Worm (Caenorhabditis elegans): ENCODE measurements around the gene psr-1.

Gene psr-1

ce11 chrIV:4660151-4661041 lies 7.3 kb downstream of the psr-1 start, which contains the start of the genes F29B9.11 and jmjd-1.2 (continued):
- TF ChIP-seq lin-39 (tag; optimal IDR thresholded peaks at IDR 0.05), result peak; percentile 73
- peak; percentile 98 for TF ChIP-seq nhr-85 (tag)
- TF ChIP-seq isw-1 (GFP tag; IDR thresholded peaks at IDR 0.05), result peak; percentile 93
- TF ChIP-seq aly-2 (tag; optimal IDR thresholded peaks at IDR 0.05), result peak; percentile 76
- peak; percentile 96 for TF ChIP-seq nhr-47 (tag; optimal IDR thresholded peaks at IDR 0.05)
- no peak for TF ChIP-seq nhr-12 (tag; optimal IDR thresholded peaks at IDR 0.05)
- TF ChIP-seq aha-1 (tag; optimal IDR thresholded peaks at IDR 0.05), result peak; percentile 89
- no peak for TF ChIP-seq tlp-1 (tag; optimal IDR thresholded peaks at IDR 0.05)
- peak; percentile 74 for TF ChIP-seq grh-1 (GFP tag; IDR thresholded peaks at IDR 0.05)
- TF ChIP-seq elt-2 (tag; optimal IDR thresholded peaks at IDR 0.05), result peak; percentile 82
- TF ChIP-seq pax-3 (tag; optimal IDR thresholded peaks at IDR 0.05), result peak; percentile 98
- peak; percentile 29 for TF ChIP-seq F16B12.6 (tag; optimal IDR thresholded peaks at IDR 0.05)
- TF ChIP-seq skn-1 (tag; optimal IDR thresholded peaks at IDR 0.05), result peak; percentile 79
- peak; percentile 94 for TF ChIP-seq unc-86 (tag; optimal IDR thresholded peaks at IDR 0.05)
- TF ChIP-seq zip-4 (GFP tag; optimal IDR thresholded peaks at IDR 0.05), result peak; percentile 53
- peak; percentile 94 for TF ChIP-seq dsc-1 (tag; optimal IDR thresholded peaks at IDR 0.05)
- peak; percentile 95 for TF ChIP-seq xbp-1 (tag; optimal IDR thresholded peaks at IDR 0.05)
- TF ChIP-seq tbx-2 (tag; optimal IDR thresholded peaks at IDR 0.05), result peak; percentile 98
- TF ChIP-seq lin-15B (tag; optimal IDR thresholded peaks at IDR 0.05), result peak; percentile 79
- peak; percentile 97 for TF ChIP-seq nhr-90 (tag; optimal IDR thresholded peaks at IDR 0.05; ENCODE audit: poor library complexity)
- peak; percentile 95 for TF ChIP-seq egl-13 (tag; optimal IDR thresholded peaks at IDR 0.05)
- peak; percentile 72 to 78 (median 77) for TF ChIP-seq dpl-1 (GFP tag; optimal IDR thresholded peaks at IDR 0.05)
- peak; percentile 95 for TF ChIP-seq vab-15 (tag; optimal IDR thresholded peaks at IDR 0.05)
- no peak for TF ChIP-seq C34B4.2 (tag; optimal IDR thresholded peaks at IDR 0.05)
- TF ChIP-seq ceh-90 (tag; optimal IDR thresholded peaks at IDR 0.05), result peak; percentile 78
- peak; percentile 94 for TF ChIP-seq swsn-7 (tag; optimal IDR thresholded peaks at IDR 0.05)
- TF ChIP-seq fkh-8 (tag; optimal IDR thresholded peaks at IDR 0.05), result peak; percentile 99
- TF ChIP-seq egl-27 (tag; optimal IDR thresholded peaks at IDR 0.05), result peak in 1 of 2 experiments; percentile 15
- TF ChIP-seq ces-1 (GFP tag; optimal IDR thresholded peaks at IDR 0.05), result no peak
- TF ChIP-seq snpc-4 (tag; optimal IDR thresholded peaks at IDR 0.05), result peak; percentile 33
- TF ChIP-seq rnt-1 (tag; optimal IDR thresholded peaks at IDR 0.05), result peak; percentile 95
- peak; percentile 60 for TF ChIP-seq blmp-1 (tag; optimal IDR thresholded peaks at IDR 0.05)
- TF ChIP-seq unc-130 (tag; optimal IDR thresholded peaks at IDR 0.05), result peak; percentile 94
- no peak for TF ChIP-seq alr-1 (tag; optimal IDR thresholded peaks at IDR 0.05; ENCODE audit: borderline replicate concordance)
- TF ChIP-seq ceh-82 (tag; optimal IDR thresholded peaks at IDR 0.05), result peak; percentile 64 to 90 (median 82)
- peak; percentile 80 for TF ChIP-seq nhr-11 (tag; optimal IDR thresholded peaks at IDR 0.05)
- peak in 2 of 6 experiments; percentile 31 to 51 for TF ChIP-seq elt-3 (tag; optimal IDR thresholded peaks at IDR 0.05)
- peak; percentile 57 for TF ChIP-seq ama-1 (optimal IDR thresholded peaks at IDR 0.05)
- no peak for TF ChIP-seq pqm-1 (tag; optimal IDR thresholded peaks at IDR 0.05)
- TF ChIP-seq fos-1 (tag; optimal IDR thresholded peaks at IDR 0.05), result peak; percentile 79
- peak; percentile 79 for TF ChIP-seq C04F5.9 (tag; optimal IDR thresholded peaks at IDR 0.05)
- peak; percentile 42 for TF ChIP-seq ceh-8 (GFP tag; optimal IDR thresholded peaks at IDR 0.05)
- TF ChIP-seq Y116A8C.19 (tag; optimal IDR thresholded peaks at IDR 0.05; ENCODE audit: borderline replicate concordance), result peak; percentile 74
- peak; percentile 88 for TF ChIP-seq ceh-88 (GFP tag; IDR thresholded peaks at IDR 0.05)
